Fruit fly (Drosophila melanogaster) whole organism, adult: ENCODE results near the gene PIG-H.

ENCODE experiments used
- CG11617 ChIP-seq: fragments of 200-800 bp; sonication (Bioruptor generic); optimal IDR thresholded peaks from 2 replicates; lab custom pipeline; 2017; ENCODE audit warnings: mild to moderate bottlenecking, missing biosample characterization, missing genetic modification reagents, missing genetic modification characterization
- CG12768 ChIP-seq: fragments of 200-800 bp; sonication (Bioruptor generic); optimal IDR thresholded peaks from 2 replicates; lab custom pipeline; 2017; ENCODE audit warnings: missing biosample characterization, missing genetic modification characterization, mild to moderate bottlenecking, moderate library complexity, missing genetic modification reagents
- CG14711 ChIP-seq: fragments of 200-800 bp; sonication (Bioruptor generic); optimal IDR thresholded peaks from 2 replicates; lab custom pipeline; 2018; ENCODE audit warnings: missing biosample characterization, mild to moderate bottlenecking, missing genetic modification characterization, moderate library complexity
- CG1620 ChIP-seq: fragments of 200-800 bp; sonication (Bioruptor generic); optimal IDR thresholded peaks from 2 replicates; lab custom pipeline; 2016; ENCODE audit warnings: missing biosample characterization, missing genetic modification characterization
- CG33017 ChIP-seq: fragments of 200-800 bp; sonication (Bioruptor generic); optimal IDR thresholded peaks from 2 replicates; lab custom pipeline; 2018; ENCODE audit warnings: missing biosample characterization, mild to moderate bottlenecking, missing genetic modification characterization, moderate library complexity
- CG5204 ChIP-seq: fragments of 200-800 bp; sonication (Bioruptor generic); optimal IDR thresholded peaks from 2 replicates; lab custom pipeline; 2016; ENCODE audit warnings: missing biosample characterization, missing genetic modification characterization
- CG7045 ChIP-seq: fragments of 200-800 bp; sonication (Bioruptor generic); optimal IDR thresholded peaks from 2 replicates; lab custom pipeline; 2017; ENCODE audit warnings: missing biosample characterization, mild to moderate bottlenecking, missing genetic modification characterization
- CG7101 ChIP-seq: fragments of 200-800 bp; sonication (Bioruptor generic); optimal IDR thresholded peaks from 2 replicates; lab custom pipeline; 2018; ENCODE audit warnings: missing biosample characterization, mild to moderate bottlenecking, missing genetic modification characterization, moderate library complexity
- Clk ChIP-seq: fragments of 200-800 bp; sonication (Bioruptor generic); optimal IDR thresholded peaks from 2 replicates; lab custom pipeline; 2017; ENCODE audit warnings: missing biosample characterization, missing genetic modification characterization
- Crg-1 ChIP-seq: fragments of 200-800 bp; sonication (Bioruptor generic); optimal IDR thresholded peaks from 2 replicates; lab custom pipeline; 2016; ENCODE audit warnings: missing biosample characterization, missing genetic modification characterization
- Hr96 ChIP-seq: fragments of 200-800 bp; sonication (Bioruptor generic); optimal IDR thresholded peaks from 2 replicates; lab custom pipeline; 2016; ENCODE audit warnings: missing biosample characterization, missing genetic modification characterization
- Mnt ChIP-seq: fragments of 200-800 bp; sonication (Bioruptor generic); optimal IDR thresholded peaks from 2 replicates; lab custom pipeline; 2016; ENCODE audit warnings: missing biosample characterization, mild to moderate bottlenecking, missing genetic modification characterization
- bab1 ChIP-seq: fragments of 200-800 bp; sonication (Bioruptor generic); optimal IDR thresholded peaks from 3 replicates; lab custom pipeline; 2019; ENCODE audit warnings: missing biosample characterization, mild to moderate bottlenecking, missing genetic modification characterization, moderate library complexity
- cic ChIP-seq: fragments of 200-800 bp; sonication (Bioruptor generic); optimal IDR thresholded peaks from 2 replicates; lab custom pipeline; 2017; ENCODE audit warnings: missing biosample characterization, mild to moderate bottlenecking, missing genetic modification characterization, moderate library complexity
- cnc ChIP-seq, 2 experiments: fragments of >200 bp; optimal IDR thresholded peaks; 2 replicates each; lab custom pipeline; 2017
- kay ChIP-seq: fragments of 200-800 bp; sonication (Bioruptor generic); peaks from one replicate; lab custom pipeline; 2016; ENCODE audit warnings: missing biosample characterization, missing genetic modification characterization, borderline replicate concordance
- ovo ChIP-seq: fragments of 200-800 bp; sonication (Bioruptor generic); optimal IDR thresholded peaks from 2 replicates; lab custom pipeline; 2016; ENCODE audit warnings: missing biosample characterization, missing genetic modification characterization
- pad ChIP-seq: fragments of 200-800 bp; sonication (Bioruptor generic); optimal IDR thresholded peaks from 3 replicates; lab custom pipeline; 2017; ENCODE audit warnings: missing biosample characterization, missing genetic modification characterization, mild to moderate bottlenecking, moderate library complexity, missing genetic modification reagents
- tj ChIP-seq: fragments of 200-800 bp; sonication (Bioruptor generic); optimal IDR thresholded peaks from 3 replicates; lab custom pipeline; 2017; ENCODE audit warnings: missing biosample characterization, mild to moderate bottlenecking, missing genetic modification characterization, moderate library complexity
- toe ChIP-seq: fragments of 200-800 bp; sonication (Bioruptor generic); optimal IDR thresholded peaks from 2 replicates; lab custom pipeline; 2016; ENCODE audit warnings: missing biosample characterization, missing genetic modification characterization

The PIG-H gene

dm6 chr3R:7999530-8000116, at the start of gene PIG-H:
Gene PIG-H (plus strand): TSS chr3R:7999832.
- no peak for TF ChIP-seq cnc (optimal IDR thresholded peaks at IDR 0.05; lab: Kevin White, UChicago)
- TF ChIP-seq CG5204 (GFP tag; lab: Kevin White, UChicago), result peak; percentile 11
- TF ChIP-seq kay (GFP tag; lab: Kevin White, UChicago), result peak; percentile 22
- TF ChIP-seq toe (GFP tag; lab: Kevin White, UChicago), result peak; percentile 8
- TF ChIP-seq pad (GFP tag; lab: Kevin White, UChicago), result no peak
- peak; percentile 5 for TF ChIP-seq CG12768 (GFP tag; lab: Kevin White, UChicago)
- TF ChIP-seq CG14711 (tag; lab: Kevin White, UChicago), result peak; percentile 23

- no peak for TF ChIP-seq CG11617 (GFP tag; lab: Kevin White, UChicago)
- no peak for TF ChIP-seq cic
- TF ChIP-seq CG7045 (GFP tag; lab: Kevin White, UChicago), result no peak
- no peak for TF ChIP-seq pad (GFP tag; lab: Kevin White, UChicago)
- TF ChIP-seq tj, result no peak
- TF ChIP-seq CG1620, result no peak
- TF ChIP-seq CG12768 (GFP tag; lab: Kevin White, UChicago), result no peak
- TF ChIP-seq Crg-1 (GFP tag; lab: Kevin White, UChicago), result no peak
- no peak for TF ChIP-seq CG14711 (tag; lab: Kevin White, UChicago)
- TF ChIP-seq kay (GFP tag; lab: Kevin White, UChicago), result no peak
- TF ChIP-seq Mnt, result no peak
- no peak for TF ChIP-seq CG33017
- no peak for TF ChIP-seq Hr96 (GFP tag; lab: Kevin White, UChicago)
- no peak for TF ChIP-seq Clk (GFP tag; lab: Kevin White, UChicago)
- TF ChIP-seq CG7101 (tag; lab: Kevin White, UChicago), result no peak
- TF ChIP-seq bab1, result no peak
- no peak for TF ChIP-seq toe (GFP tag; lab: Kevin White, UChicago)
These were observed 49.5 kb upstream of the PIG-H start for dm6 chr3R:7950147-7950546.

dm6 chr3R:7953041-7953788, 46.4 kb upstream of the PIG-H start:
- TF ChIP-seq CG12768 (GFP tag; lab: Kevin White, UChicago), result no peak
- TF ChIP-seq tj, result no peak
- no peak for TF ChIP-seq CG5204 (GFP tag; lab: Kevin White, UChicago)
- no peak for TF ChIP-seq toe (GFP tag; lab: Kevin White, UChicago)
- no peak for TF ChIP-seq CG33017
- no peak for TF ChIP-seq CG7045 (GFP tag; lab: Kevin White, UChicago)
- no peak for TF ChIP-seq cic

- no peak for TF ChIP-seq Clk (GFP tag; lab: Kevin White, UChicago)
- TF ChIP-seq Mnt, result no peak
- TF ChIP-seq Hr96 (GFP tag; lab: Kevin White, UChicago), result no peak
These were observed 45.2 kb upstream of the PIG-H start for dm6 chr3R:7954477-7954876.

dm6 chr3R:7957008-7957407, 42.6 kb upstream of the PIG-H start:
- no peak for TF ChIP-seq CG14711 (tag; lab: Kevin White, UChicago)
- no peak for TF ChIP-seq Mnt
- TF ChIP-seq CG7045 (GFP tag; lab: Kevin White, UChicago), result no peak
- no peak for TF ChIP-seq CG1620
- TF ChIP-seq pad (GFP tag; lab: Kevin White, UChicago), result no peak
- no peak for TF ChIP-seq toe (GFP tag; lab: Kevin White, UChicago)
- no peak for TF ChIP-seq CG11617 (GFP tag; lab: Kevin White, UChicago)
- TF ChIP-seq CG7101 (tag; lab: Kevin White, UChicago), result no peak
- TF ChIP-seq Crg-1 (GFP tag; lab: Kevin White, UChicago), result no peak
- TF ChIP-seq Hr96 (GFP tag; lab: Kevin White, UChicago), result no peak
- no peak for TF ChIP-seq bab1
- no peak for TF ChIP-seq CG5204 (GFP tag; lab: Kevin White, UChicago)
- TF ChIP-seq cic, result no peak
- TF ChIP-seq ovo (GFP tag; lab: Kevin White, UChicago), result no peak
- TF ChIP-seq CG12768 (GFP tag; lab: Kevin White, UChicago), result no peak
- no peak for TF ChIP-seq kay (GFP tag; lab: Kevin White, UChicago)
- TF ChIP-seq tj, result no peak
- TF ChIP-seq CG33017, result no peak
- TF ChIP-seq Clk (GFP tag; lab: Kevin White, UChicago), result no peak

dm6 chr3R:7961348-7961747, 38.3 kb upstream of the PIG-H start:
- TF ChIP-seq ovo (GFP tag; lab: Kevin White, UChicago), result no peak
- TF ChIP-seq Mnt, result no peak
- TF ChIP-seq Clk (GFP tag; lab: Kevin White, UChicago), result no peak
- TF ChIP-seq cic, result no peak
- TF ChIP-seq CG14711 (tag; lab: Kevin White, UChicago), result no peak
- TF ChIP-seq CG7101 (tag; lab: Kevin White, UChicago), result no peak
- no peak for TF ChIP-seq CG7045 (GFP tag; lab: Kevin White, UChicago)
- TF ChIP-seq CG11617 (GFP tag; lab: Kevin White, UChicago), result no peak
- TF ChIP-seq CG5204 (GFP tag; lab: Kevin White, UChicago), result no peak
- no peak for TF ChIP-seq bab1
- no peak for TF ChIP-seq Crg-1 (GFP tag; lab: Kevin White, UChicago)
- no peak for TF ChIP-seq pad (GFP tag; lab: Kevin White, UChicago)
- no peak for TF ChIP-seq toe (GFP tag; lab: Kevin White, UChicago)
- TF ChIP-seq CG33017, result no peak
- no peak for TF ChIP-seq CG1620
- no peak for TF ChIP-seq CG12768 (GFP tag; lab: Kevin White, UChicago)
- no peak for TF ChIP-seq tj
- TF ChIP-seq cnc (optimal IDR thresholded peaks at IDR 0.05; lab: Kevin White, UChicago), result no peak
- TF ChIP-seq Hr96 (GFP tag; lab: Kevin White, UChicago), result no peak
- no peak for TF ChIP-seq kay (GFP tag; lab: Kevin White, UChicago)
